Worm (Caenorhabditis elegans): ENCODE results near the gene grl-7.

DNA sequence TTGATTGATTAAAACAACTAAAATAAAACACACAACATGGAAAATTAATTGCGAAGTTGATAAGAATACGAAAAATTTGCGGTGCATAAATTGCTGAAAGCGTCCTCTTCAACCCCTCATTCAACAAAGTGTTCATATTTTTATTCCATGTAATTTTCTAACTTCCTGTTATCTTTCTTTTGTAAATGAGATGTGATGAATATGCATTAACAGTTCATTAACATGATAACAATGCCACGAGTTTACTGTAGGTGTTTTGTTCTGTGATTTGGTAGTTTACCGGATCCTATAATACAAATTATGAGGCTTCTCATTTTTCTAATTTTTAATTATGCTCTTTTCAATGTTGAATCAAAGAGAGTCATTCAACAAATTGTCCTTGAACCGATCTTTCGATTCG lies 17.7 kb downstream of the grl-7 start, which contains the start of gene F47G9.6:
- TF ChIP-seq fkh-10 (GFP tag; optimal IDR thresholded peaks at IDR 0.05) (no peak), nhr-237 (tag; optimal IDR thresholded peaks at IDR 0.05) (no peak), ceh-28 (tag; optimal IDR thresholded peaks at IDR 0.05) (no peak), ceh-82 (tag; optimal IDR thresholded peaks at IDR 0.05) (no peak), R02D3.7 (tag; optimal IDR thresholded peaks at IDR 0.05) (no peak), unc-39 (tag; optimal IDR thresholded peaks at IDR 0.05) (no peak), nhr-28 (tag; optimal IDR thresholded peaks at IDR 0.05) (no peak), ceh-16 (tag; optimal IDR thresholded peaks at IDR 0.05) (no peak), nhr-77 (tag; optimal IDR thresholded peaks at IDR 0.05) (no peak)
